Worm (Caenorhabditis elegans): ENCODE results near the gene set-8.
A peak's percentile ranks its signal among the peaks of the same experiment; 100 is the strongest.

- 0 out of 2 replicates have a peak, but pooled peaks have one; percentile 9 for TF ChIP-seq cebp-1 (GFP tag; IDR thresholded peaks at IDR 0.05)
- TF ChIP-seq cebp-1 (tag; optimal IDR thresholded peaks at IDR 0.05) = no peak
- no peak for TF ChIP-seq dpl-1 (GFP tag; optimal IDR thresholded peaks at IDR 0.05)
- no peak for TF ChIP-seq ztf-22 (GFP tag; optimal IDR thresholded peaks at IDR 0.05)
- TF ChIP-seq ceh-40 (GFP tag; IDR thresholded peaks at IDR 0.05) = no peak
- TF ChIP-seq pha-4 (tag; optimal IDR thresholded peaks at IDR 0.05) = no peak
- TF ChIP-seq unc-62 (GFP tag; optimal IDR thresholded peaks at IDR 0.05) = no peak
- TF ChIP-seq ztf-6 (GFP tag; IDR thresholded peaks at IDR 0.05) = no peak
- peak; percentile 6 for TF ChIP-seq sptf-2 (GFP tag; optimal IDR thresholded peaks at IDR 0.05)
- no peak for TF ChIP-seq T26A5.8 (tag; optimal IDR thresholded peaks at IDR 0.05)
- TF ChIP-seq rpc-1 (optimal IDR thresholded peaks at IDR 0.05) = peak; percentile 62
- TF ChIP-seq rpc-1 (tag; optimal IDR thresholded peaks at IDR 0.05) = peak; percentile 79
- TF ChIP-seq B0035.1 (tag; optimal IDR thresholded peaks at IDR 0.05) = no peak
Measured at ce11 chrX:13442446-13442845, 4.1 kb upstream of the set-8 start.
